Fruit fly (Drosophila melanogaster): ENCODE results near the gene CG13847.

CG13847 gene

DNA sequence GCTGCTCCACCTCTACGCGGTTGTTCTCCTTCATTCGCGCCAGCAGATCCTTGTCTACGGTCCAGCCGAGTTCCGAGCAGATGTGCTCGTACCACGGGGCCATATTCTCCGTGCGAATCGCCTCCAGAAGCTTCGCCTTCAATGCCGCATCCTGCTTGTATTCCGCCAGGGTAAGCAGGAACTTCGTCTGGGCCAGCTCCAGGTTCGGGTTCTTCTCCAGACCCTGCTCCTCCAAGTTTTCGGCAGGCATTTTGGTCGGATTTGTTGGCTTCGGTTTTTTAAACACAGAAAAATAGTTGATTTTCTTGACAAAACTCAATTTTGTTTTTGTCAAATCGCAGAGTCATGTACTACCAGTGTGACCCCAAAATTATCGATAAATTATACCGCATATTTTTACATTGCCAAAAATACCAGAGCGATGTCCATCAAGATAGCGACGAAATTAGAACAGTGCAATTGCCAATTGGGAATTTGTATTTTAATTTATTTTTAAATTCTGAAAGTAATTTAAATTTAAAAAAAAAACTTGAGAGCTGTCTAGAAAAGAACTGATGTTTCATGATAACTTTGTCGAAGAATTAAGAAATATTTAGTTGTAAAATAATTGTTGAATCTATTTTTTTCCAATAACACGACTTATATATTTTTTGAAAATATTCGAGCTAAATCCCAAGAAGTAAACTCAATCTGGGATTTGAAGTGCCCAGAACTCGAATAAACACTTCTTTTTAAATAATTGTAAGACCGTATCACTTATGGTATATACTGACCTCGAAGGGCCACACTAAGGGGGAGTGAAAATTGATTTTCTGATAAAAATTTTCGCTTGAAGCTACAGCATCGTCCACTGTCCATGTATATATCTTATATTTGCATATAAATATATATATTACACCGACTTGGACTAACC lies 26.0 kb upstream of the CG13847 start, which contains the start of the genes Rpn7 and AP-2mu (continued):
- TF ChIP-seq B-H1 (GFP tag; IDR thresholded peaks at IDR 0.05) = no peak
- TF ChIP-seq ac (GFP tag; optimal IDR thresholded peaks at IDR 0.05) = no peak
- no peak for TF ChIP-seq CG13424 (tag; optimal IDR thresholded peaks at IDR 0.05)
- peak; percentile 66; the same call in 2 of the 3 replicates for TF ChIP-seq CG17361 (GFP tag; IDR thresholded peaks at IDR 0.05)
- TF ChIP-seq CG1647 (GFP tag; optimal IDR thresholded peaks at IDR 0.05) = no peak
- TF ChIP-seq chif (GFP tag; optimal IDR thresholded peaks at IDR 0.05) = no peak
- no peak for TF ChIP-seq CG15479 (GFP tag; optimal IDR thresholded peaks at IDR 0.05)
- TF ChIP-seq CG10321 (GFP tag; IDR thresholded peaks at IDR 0.05) = no peak
- no peak for TF ChIP-seq ttk (GFP tag; IDR thresholded peaks at IDR 0.05)
- TF ChIP-seq CG6683 (GFP tag; optimal IDR thresholded peaks at IDR 0.05) = no peak
- TF ChIP-seq CG12744 (GFP tag; optimal IDR thresholded peaks at IDR 0.05) = no peak
- no peak for TF ChIP-seq CG3726 (GFP tag; IDR thresholded peaks at IDR 0.05)
- no peak for TF ChIP-seq Blimp-1 (GFP tag; optimal IDR thresholded peaks at IDR 0.05)
- no peak for TF ChIP-seq PHDP (tag; optimal IDR thresholded peaks at IDR 0.05)
- TF ChIP-seq Dip2 (GFP tag; IDR thresholded peaks at IDR 0.05) = no peak
- no peak for TF ChIP-seq CG18619 (GFP tag; optimal IDR thresholded peaks at IDR 0.05)
- TF ChIP-seq CG4404 (GFP tag; IDR thresholded peaks at IDR 0.05) = no peak
- no peak for TF ChIP-seq gro (GFP tag; optimal IDR thresholded peaks at IDR 0.05)
- TF ChIP-seq CG17912 (GFP tag; optimal IDR thresholded peaks at IDR 0.05) = no peak
- no peak for TF ChIP-seq Mrtf (GFP tag; IDR thresholded peaks at IDR 0.05)
- no peak for TF ChIP-seq pita (GFP tag; optimal IDR thresholded peaks at IDR 0.05)
- peak; percentile 99 for TF ChIP-seq CG14710 (tag; optimal IDR thresholded peaks at IDR 0.05)
- TF ChIP-seq CG16779 (GFP tag; IDR thresholded peaks at IDR 0.05) = no peak
- TF ChIP-seq Gsc (GFP tag; IDR thresholded peaks at IDR 0.05) = no peak
- no peak for TF ChIP-seq Doc3 (GFP tag; IDR thresholded peaks at IDR 0.05; ENCODE audit: partially characterized antibody)
- no peak for TF ChIP-seq HmgD (GFP tag; optimal IDR thresholded peaks at IDR 0.05)
- peak; percentile 54 for TF ChIP-seq CG2116 (GFP tag; optimal IDR thresholded peaks at IDR 0.05)
- no peak for TF ChIP-seq CG8765 (GFP tag; IDR thresholded peaks at IDR 0.05)
- no peak for TF ChIP-seq Sin3A (optimal IDR thresholded peaks at IDR 0.05)
- TF ChIP-seq toy (GFP tag; IDR thresholded peaks at IDR 0.05) = no peak
- TF ChIP-seq hth (optimal IDR thresholded peaks at IDR 0.05) = no peak
- no peak for TF ChIP-seq gcm (GFP tag; optimal IDR thresholded peaks at IDR 0.05)
- no peak for TF ChIP-seq CG12219 (GFP tag; optimal IDR thresholded peaks at IDR 0.05)
- peak; percentile 61 for TF ChIP-seq Dref (GFP tag; IDR thresholded peaks at IDR 0.05)
- TF ChIP-seq Hr78 (GFP tag; optimal IDR thresholded peaks at IDR 0.05) = no peak
- TF ChIP-seq odd (GFP tag; optimal IDR thresholded peaks at IDR 0.05) = no peak
- no peak for TF ChIP-seq CG31365 (tag; optimal IDR thresholded peaks at IDR 0.05)
- TF ChIP-seq Dbx (GFP tag; IDR thresholded peaks at IDR 0.05) = no peak
- no peak for TF ChIP-seq sna (GFP tag; IDR thresholded peaks at IDR 0.05; ENCODE audit: partially characterized antibody)
- TF ChIP-seq ATbp (GFP tag; optimal IDR thresholded peaks at IDR 0.05) = no peak
- TF ChIP-seq Camta (GFP tag; optimal IDR thresholded peaks at IDR 0.05) = no peak
- TF ChIP-seq CG6813 (GFP tag; optimal IDR thresholded peaks at IDR 0.05) = no peak
- TF ChIP-seq seq (GFP tag; IDR thresholded peaks at IDR 0.05) = no peak
- no peak for TF ChIP-seq Oli (tag; optimal IDR thresholded peaks at IDR 0.05)
- no peak for TF ChIP-seq vnd (GFP tag; IDR thresholded peaks at IDR 0.05; ENCODE audit: partially characterized antibody)
- no peak for TF ChIP-seq Sox102F (GFP tag; optimal IDR thresholded peaks at IDR 0.05)
- TF ChIP-seq Ravus (GFP tag; IDR thresholded peaks at IDR 0.05) = no peak
- TF ChIP-seq gfzf (GFP tag; optimal IDR thresholded peaks at IDR 0.05) = peak; percentile 64
- TF ChIP-seq CG1603 (tag; optimal IDR thresholded peaks at IDR 0.05) = peak; percentile 96
- no peak for TF ChIP-seq CG33213 (GFP tag; optimal IDR thresholded peaks at IDR 0.05)

Measured in whole organism, embryonic.